Fruit fly (Drosophila melanogaster) whole organism, embryonic: ENCODE results near the gene Pgm1.
A peak's percentile ranks its signal among the peaks of the same experiment; 100 is the strongest.

Experiments used
- BEAF-32 ChIP-seq: fragments of 200-800 bp; sonication (Bioruptor generic); optimal IDR thresholded peaks from 3 replicates; lab custom pipeline; 2017; ENCODE audit warnings: missing biosample characterization, missing genetic modification characterization, mild to moderate bottlenecking, moderate library complexity, missing genetic modification reagents
- CG10267 ChIP-seq: fragments of 200-800 bp; sonication (Bioruptor generic); optimal IDR thresholded peaks from 2 replicates; lab custom pipeline; 2018; ENCODE audit warnings: missing biosample characterization, mild to moderate bottlenecking, missing genetic modification characterization, moderate library complexity
- CG12391 ChIP-seq: fragments of 200-800 bp; sonication (Bioruptor generic); optimal IDR thresholded peaks from 3 replicates; lab custom pipeline; 2018; ENCODE audit warnings: missing biosample characterization, mild to moderate bottlenecking, missing genetic modification characterization, moderate library complexity
- CG13287 ChIP-seq: fragments of 200-800 bp; sonication (Bioruptor generic); IDR thresholded peaks from 2 replicates; pipeline ENCODE4 v1.3.6; 2022; ENCODE audit warnings: missing biosample characterization, missing genetic modification characterization; ENCODE audit not compliant: partially characterized antibody
- CG13424 ChIP-seq: fragments of 200-800 bp; sonication (Bioruptor generic); optimal IDR thresholded peaks from 2 replicates; lab custom pipeline; 2019; ENCODE audit warnings: missing biosample characterization, mild to moderate bottlenecking, missing genetic modification characterization, moderate library complexity
- CG1529 ChIP-seq: fragments of 200-800 bp; sonication (Bioruptor generic); optimal IDR thresholded peaks from 3 replicates; lab custom pipeline; 2018; ENCODE audit warnings: missing biosample characterization, missing genetic modification characterization
- CG1647 ChIP-seq: fragments of 200-800 bp; sonication (Bioruptor generic); optimal IDR thresholded peaks from 3 replicates; lab custom pipeline; 2016; ENCODE audit warnings: missing biosample characterization, missing genetic modification characterization
- CG2116 ChIP-seq: fragments of 200-800 bp; sonication (Bioruptor generic); optimal IDR thresholded peaks from 3 replicates; lab custom pipeline; 2018; ENCODE audit warnings: missing biosample characterization, mild to moderate bottlenecking, missing genetic modification characterization
- CG33213 ChIP-seq: fragments of 200-800 bp; sonication (Bioruptor generic); optimal IDR thresholded peaks from 3 replicates; lab custom pipeline; 2016; ENCODE audit warnings: missing biosample characterization, missing genetic modification characterization
- CG3995 ChIP-seq: fragments of 200-800 bp; sonication (Bioruptor generic); optimal IDR thresholded peaks from 3 replicates; lab custom pipeline; 2016; ENCODE audit warnings: missing biosample characterization, missing genetic modification characterization
- CG4617 ChIP-seq: fragments of 200-800 bp; sonication (Bioruptor generic); optimal IDR thresholded peaks from 3 replicates; lab custom pipeline; 2016; ENCODE audit warnings: missing biosample characterization, missing genetic modification characterization, borderline replicate concordance
- CG7745 ChIP-seq: fragments of 200-800 bp; sonication (Bioruptor generic); optimal IDR thresholded peaks from 2 replicates; lab custom pipeline; 2018; ENCODE audit warnings: missing biosample characterization, mild to moderate bottlenecking, missing genetic modification characterization, moderate library complexity
- CG7928 ChIP-seq: fragments of 200-800 bp; sonication (Bioruptor generic); optimal IDR thresholded peaks from 2 replicates; lab custom pipeline; 2017; ENCODE audit warnings: missing biosample characterization, mild to moderate bottlenecking, missing genetic modification characterization
- CG9797 ChIP-seq: fragments of 200-800 bp; sonication (Bioruptor generic); optimal IDR thresholded peaks from 3 replicates; lab custom pipeline; 2018; ENCODE audit warnings: missing biosample characterization, mild to moderate bottlenecking, missing genetic modification characterization
- D19A ChIP-seq: fragments of 200-800 bp; optimal IDR thresholded peaks from 3 replicates; lab custom pipeline; 2019; ENCODE audit warnings: missing biosample characterization, mild to moderate bottlenecking, missing genetic modification characterization, moderate library complexity
- Dp ChIP-seq: fragments of 200-800 bp; sonication (Bioruptor generic); optimal IDR thresholded peaks from 2 replicates; lab custom pipeline; 2018; ENCODE audit warnings: missing biosample characterization, mild to moderate bottlenecking, missing genetic modification characterization, moderate library complexity
- Dref ChIP-seq: fragments of 200-800 bp; sonication (Bioruptor generic); IDR thresholded peaks from 2 replicates; pipeline ENCODE4 v1.3.6; 2022; ENCODE audit warnings: missing biosample characterization, missing genetic modification characterization
- E2f2 ChIP-seq: fragments of 200-800 bp; sonication (Bioruptor generic); IDR thresholded peaks from 2 replicates; pipeline ENCODE4 v1.3.6; 2022; ENCODE audit warnings: missing biosample characterization, missing genetic modification characterization
- Jarid2 ChIP-seq: fragments of 200-800 bp; sonication (Bioruptor generic); optimal IDR thresholded peaks from 3 replicates; lab custom pipeline; 2017; ENCODE audit warnings: mild to moderate bottlenecking, missing biosample characterization, missing genetic modification reagents, missing genetic modification characterization
- MBD-R2 ChIP-seq: fragments of 200-800 bp; sonication (Bioruptor generic); IDR thresholded peaks from 2 replicates; pipeline ENCODE4 v1.3.6; 2022; ENCODE audit warnings: missing biosample characterization, missing genetic modification characterization
- MESR4 ChIP-seq: fragments of 200-800 bp; sonication (Bioruptor generic); optimal IDR thresholded peaks from 2 replicates; lab custom pipeline; 2018; ENCODE audit warnings: missing biosample characterization, mild to moderate bottlenecking, missing genetic modification characterization, moderate library complexity
- Med ChIP-seq: fragments of 200-800 bp; sonication (Bioruptor generic); peaks from one replicate; lab custom pipeline; 2016; ENCODE audit warnings: missing biosample characterization, missing genetic modification characterization, mild to moderate bottlenecking, inconsistent platforms, moderate library complexity
- NC2β ChIP-seq: fragments of 200-800 bp; sonication (Bioruptor generic); optimal IDR thresholded peaks from 2 replicates; lab custom pipeline; 2016; ENCODE audit warnings: missing biosample characterization, missing genetic modification characterization
- Nf-YA ChIP-seq: fragments of 200-800 bp; sonication (Bioruptor generic); IDR thresholded peaks from 2 replicates; pipeline ENCODE4 v1.3.6; 2022; ENCODE audit warnings: missing biosample characterization, missing genetic modification characterization
- Six4 ChIP-seq: fragments of 200-800 bp; sonication (Bioruptor generic); optimal IDR thresholded peaks from 2 replicates; lab custom pipeline; 2016; ENCODE audit warnings: missing biosample characterization, missing genetic modification characterization
- Sox102F ChIP-seq: fragments of 200-800 bp; sonication (Bioruptor generic); optimal IDR thresholded peaks from 2 replicates; lab custom pipeline; 2018; ENCODE audit warnings: missing biosample characterization, mild to moderate bottlenecking, missing genetic modification characterization, moderate library complexity
- YL-1 ChIP-seq: fragments of 200-800 bp; sonication (Bioruptor generic); optimal IDR thresholded peaks from 3 replicates; lab custom pipeline; 2017; ENCODE audit warnings: missing biosample characterization, mild to moderate bottlenecking, missing genetic modification characterization
- bbx ChIP-seq: fragments of 200-800 bp; sonication (Bioruptor generic); IDR thresholded peaks from 2 replicates; pipeline ENCODE4 v1.3.6; 2022; ENCODE audit warnings: missing biosample characterization, missing genetic modification characterization; ENCODE audit not compliant: partially characterized antibody
- crol ChIP-seq: fragments of 200-800 bp; sonication (Bioruptor generic); IDR thresholded peaks from 2 replicates; pipeline ENCODE4 v1.3.6; 2022; ENCODE audit warnings: missing biosample characterization, missing genetic modification characterization
- disco-r ChIP-seq: fragments of 200-800 bp; sonication (Bioruptor generic); optimal IDR thresholded peaks from 2 replicates; lab custom pipeline; 2016; ENCODE audit warnings: missing biosample characterization, missing genetic modification characterization
- gfzf ChIP-seq: fragments of 200-800 bp; sonication (Bioruptor generic); optimal IDR thresholded peaks from 2 replicates; lab custom pipeline; 2016; ENCODE audit warnings: missing biosample characterization, mild to moderate bottlenecking, missing genetic modification characterization, moderate library complexity
- gro ChIP-seq: fragments of 200-800 bp; sonication (Bioruptor generic); optimal IDR thresholded peaks from 2 replicates; lab custom pipeline; 2016; ENCODE audit warnings: missing biosample characterization, missing genetic modification characterization
- insv ChIP-seq, 2 experiments: fragments of 200-800 bp; sonication (Bioruptor generic); optimal IDR thresholded peaks; 3 replicates each; lab custom pipeline; 2016 to 2018; ENCODE audit warnings: missing biosample characterization in 2 of 2, missing genetic modification characterization in 2 of 2
- lbe ChIP-seq: fragments of 200-800 bp; sonication (Bioruptor generic); optimal IDR thresholded peaks from 2 replicates; lab custom pipeline; 2016; ENCODE audit warnings: missing biosample characterization, mild to moderate bottlenecking, missing genetic modification characterization
- lmd ChIP-seq: fragments of 200-800 bp; sonication (Bioruptor generic); IDR thresholded peaks from 2 replicates; pipeline ENCODE4 v1.3.6; 2022; ENCODE audit warnings: missing biosample characterization, missing genetic modification characterization
- nau ChIP-seq: fragments of 200-800 bp; sonication (Bioruptor generic); optimal IDR thresholded peaks from 3 replicates; lab custom pipeline; 2017; ENCODE audit warnings: missing biosample characterization, mild to moderate bottlenecking, missing genetic modification characterization, missing genetic modification reagents
- oc ChIP-seq: fragments of 200-800 bp; sonication (Bioruptor generic); optimal IDR thresholded peaks from 2 replicates; lab custom pipeline; 2018; ENCODE audit warnings: missing biosample characterization, mild to moderate bottlenecking, missing genetic modification characterization, moderate library complexity
- onecut ChIP-seq: fragments of 200-800 bp; sonication (Bioruptor generic); IDR thresholded peaks from 2 replicates; pipeline ENCODE4 v1.3.6; 2022; ENCODE audit warnings: missing biosample characterization, missing genetic modification characterization
- p53 ChIP-seq: fragments of 200-800 bp; sonication (Bioruptor generic); optimal IDR thresholded peaks from 2 replicates; lab custom pipeline; 2016; ENCODE audit warnings: missing biosample characterization, missing genetic modification characterization
- pita ChIP-seq: fragments of 200-800 bp; sonication (Bioruptor generic); optimal IDR thresholded peaks from 2 replicates; lab custom pipeline; 2017; ENCODE audit warnings: missing biosample characterization, mild to moderate bottlenecking, missing genetic modification characterization
- pros ChIP-seq: fragments of 200-800 bp; sonication (Bioruptor generic); optimal IDR thresholded peaks from 3 replicates; lab custom pipeline; 2019; ENCODE audit warnings: missing biosample characterization, mild to moderate bottlenecking, missing genetic modification characterization, moderate library complexity
- pzg ChIP-seq: fragments of 200-800 bp; sonication (Bioruptor generic); optimal IDR thresholded peaks from 3 replicates; lab custom pipeline; 2018; ENCODE audit warnings: missing biosample characterization, mild to moderate bottlenecking, missing genetic modification characterization, moderate library complexity
- sc ChIP-seq, 3 experiments: fragments of >200 bp in 2 of 3; fragments of 200-800 bp in 1 of 3; sonication (Bioruptor generic) in 1 of 3; optimal IDR thresholded peaks; 2 replicates in 2 of 3; 3 replicates in 1 of 3; lab custom pipeline; 2017; ENCODE audit warnings: mild to moderate bottlenecking in 1 of 3, missing biosample characterization in 1 of 3, missing genetic modification characterization in 1 of 3, missing genetic modification reagents in 1 of 3
- sr ChIP-seq: fragments of 200-800 bp; sonication (Bioruptor generic); IDR thresholded peaks from 3 replicates; pipeline ENCODE4 v1.3.6; 2022; ENCODE audit warnings: missing biosample characterization, missing genetic modification characterization
- stc ChIP-seq: fragments of 200-800 bp; sonication (Bioruptor generic); IDR thresholded peaks from 2 replicates; pipeline ENCODE4 v1.3.6; 2022; ENCODE audit warnings: missing biosample characterization, missing genetic modification characterization
- stwl ChIP-seq: fragments of 200-800 bp; sonication (Bioruptor generic); optimal IDR thresholded peaks from 3 replicates; lab custom pipeline; 2018; ENCODE audit warnings: missing biosample characterization, mild to moderate bottlenecking, missing genetic modification characterization, moderate library complexity
- sug ChIP-seq: fragments of 200-800 bp; optimal IDR thresholded peaks from 2 replicates; lab custom pipeline; 2019; ENCODE audit warnings: missing biosample characterization, mild to moderate bottlenecking, missing genetic modification characterization, moderate library complexity
- tap ChIP-seq: fragments of 200-800 bp; optimal IDR thresholded peaks from 3 replicates; lab custom pipeline; 2019; ENCODE audit warnings: missing biosample characterization, mild to moderate bottlenecking, missing genetic modification characterization, moderate library complexity
- trem ChIP-seq: fragments of 200-800 bp; optimal IDR thresholded peaks from 3 replicates; lab custom pipeline; 2019; ENCODE audit warnings: missing biosample characterization, mild to moderate bottlenecking, missing genetic modification characterization, moderate library complexity
- unc-4 ChIP-seq: fragments of 200-800 bp; sonication (Bioruptor generic); IDR thresholded peaks from 2 replicates; pipeline ENCODE4 v1.3.6; 2022; ENCODE audit warnings: missing biosample characterization, missing genetic modification characterization; ENCODE audit not compliant: partially characterized antibody

Gene Pgm1

dm6 chr3L:16121791-16122190 lies 6.5 kb downstream of the Pgm1 start, which contains the start of gene Strump:
Gene Strump, plus strand, starts transcription at chr3L:16122002.
- TF ChIP-seq sc (optimal IDR thresholded peaks at IDR 0.05; lab: Kevin White, UChicago) (no peak), sc (GFP tag; optimal IDR thresholded peaks at IDR 0.05; lab: Kevin White, UChicago) (no peak), NC2β (GFP tag; lab: Kevin White, UChicago) (no peak), trem (tag; lab: Kevin White, UChicago) (peak; percentile 32), tap (tag; lab: Kevin White, UChicago) (no peak), oc (tag; lab: Kevin White, UChicago) (no peak), CG33213 (GFP tag; lab: Kevin White, UChicago) (no peak), CG1529 (GFP tag; lab: Kevin White, UChicago) (no peak), CG9797 (GFP tag; lab: Kevin White, UChicago) (peak; percentile 70), stc (GFP tag; lab: Robert Waterston, UW) (no peak), Jarid2 (no peak), CG13287 (GFP tag; lab: Robert Waterston, UW) (peak; percentile 17; the same call in 1 of the 2 replicates), CG12391 (tag; lab: Kevin White, UChicago) (peak; percentile 12), sr (GFP tag; lab: Robert Waterston, UW) (no peak), unc-4 (no peak), MBD-R2 (GFP tag; lab: Robert Waterston, UW) (peak; percentile 68), disco-r (GFP tag; lab: Kevin White, UChicago) (no peak), CG1647 (GFP tag; lab: Kevin White, UChicago) (no peak), CG7928 (GFP tag; lab: Kevin White, UChicago) (no peak), Six4 (GFP tag; lab: Kevin White, UChicago) (no peak), CG13424 (tag; lab: Kevin White, UChicago) (no peak), lmd (GFP tag; lab: Robert Waterston, UW) (no peak), CG3995 (GFP tag; lab: Kevin White, UChicago) (no peak), pzg (GFP tag; lab: Kevin White, UChicago) (peak; percentile 73), Dref (GFP tag; lab: Robert Waterston, UW) (no peak), D19A (peak; percentile 43), insv (GFP tag; optimal IDR thresholded peaks at IDR 0.05; lab: Kevin White, UChicago) (no peak), MESR4 (peak; percentile 54), CG4617 (GFP tag; lab: Kevin White, UChicago) (peak; percentile 42), Med (GFP tag; lab: Kevin White, UChicago) (peak; percentile 40), Dp (GFP tag; lab: Kevin White, UChicago) (peak; percentile 97), BEAF-32 (peak; percentile 30), Nf-YA (no peak), pita (no peak), gfzf (peak; percentile 81), CG2116 (GFP tag; lab: Kevin White, UChicago) (peak; percentile 25), YL-1 (GFP tag; lab: Kevin White, UChicago) (peak; percentile 78), pros (no peak), bbx (peak; percentile 47), Sox102F (GFP tag; lab: Kevin White, UChicago) (no peak), E2f2 (GFP tag; lab: Robert Waterston, UW) (peak; percentile 95), CG10267 (tag; lab: Kevin White, UChicago) (peak; percentile 39), stwl (tag; lab: Kevin White, UChicago) (peak; percentile 88), onecut (GFP tag; lab: Robert Waterston, UW) (no peak), p53 (GFP tag; lab: Kevin White, UChicago) (no peak), nau (GFP tag; lab: Kevin White, UChicago) (no peak), crol (GFP tag; lab: Robert Waterston, UW) (no peak), lbe (peak; percentile 42), CG7745 (no peak), sug (tag; lab: Kevin White, UChicago) (no peak), gro (peak; percentile 12)
